Worm (Caenorhabditis elegans): ENCODE results near the gene glb-9.

ce11 chrII:7553806-7554205 lies 34.7 kb upstream of the glb-9 start, which contains the start of gene ZK1290.10:
- TF ChIP-seq rnt-1 (tag; optimal IDR thresholded peaks at IDR 0.05) (no peak), F13H6.1 (tag; optimal IDR thresholded peaks at IDR 0.05) (no peak), hlh-15 (tag; optimal IDR thresholded peaks at IDR 0.05) (no peak), pag-3 (tag; optimal IDR thresholded peaks at IDR 0.05; ENCODE audit: borderline replicate concordance) (no peak), ceh-31 (tag; optimal IDR thresholded peaks at IDR 0.05) (no peak), ama-1 (optimal IDR thresholded peaks at IDR 0.05) (no peak), ceh-48 (tag; optimal IDR thresholded peaks at IDR 0.05) (no peak), ceh-9 (tag; optimal IDR thresholded peaks at IDR 0.05) (no peak), madf-2 (tag; optimal IDR thresholded peaks at IDR 0.05) (no peak), elt-2 (tag; optimal IDR thresholded peaks at IDR 0.05) (no peak), sox-4 (tag; optimal IDR thresholded peaks at IDR 0.05) (no peak), fkh-10 (GFP tag; optimal IDR thresholded peaks at IDR 0.05) (no peak)
